Fruit fly (Drosophila melanogaster) whole organism, embryonic: ENCODE measurements around the gene gig.

ENCODE experiments used
- Adf1 ChIP-seq: fragments of 200-800 bp; sonication (Bioruptor generic); IDR thresholded peaks from 2 replicates; pipeline ENCODE4 v1.3.6; 2022; ENCODE audit warnings: missing biosample characterization, missing genetic modification characterization
- Antp ChIP-seq: fragments of 200-800 bp; sonication (Bioruptor generic); optimal IDR thresholded peaks from 3 replicates; lab custom pipeline; 2016; ENCODE audit warnings: missing biosample characterization, missing genetic modification characterization
- Blimp-1 ChIP-seq: fragments of 200-800 bp; sonication (Bioruptor generic); optimal IDR thresholded peaks from 3 replicates; lab custom pipeline; 2018; ENCODE audit warnings: missing biosample characterization, missing genetic modification characterization, mild to moderate bottlenecking, moderate library complexity, missing genetic modification reagents
- CG11560 ChIP-seq: fragments of 200-800 bp; sonication (Bioruptor generic); IDR thresholded peaks from 3 replicates; pipeline ENCODE4 v1.3.6; 2022; ENCODE audit warnings: missing biosample characterization, missing genetic modification characterization
- CG12769 ChIP-seq: fragments of 200-800 bp; sonication (Bioruptor generic); optimal IDR thresholded peaks from 2 replicates; lab custom pipeline; 2019; ENCODE audit warnings: missing biosample characterization, mild to moderate bottlenecking, missing genetic modification characterization, moderate library complexity
- CG14014 ChIP-seq: fragments of 200-800 bp; sonication (Bioruptor generic); IDR thresholded peaks from 2 replicates; pipeline ENCODE4 v1.3.6; 2022; ENCODE audit warnings: missing biosample characterization, missing genetic modification characterization
- CG14860 ChIP-seq: fragments of 200-800 bp; sonication (Bioruptor generic); IDR thresholded peaks from 3 replicates; pipeline ENCODE4 v1.3.6; 2022; ENCODE audit warnings: missing biosample characterization, missing genetic modification characterization; ENCODE audit not compliant: partially characterized antibody
- CG2116 ChIP-seq: fragments of 200-800 bp; sonication (Bioruptor generic); optimal IDR thresholded peaks from 3 replicates; lab custom pipeline; 2018; ENCODE audit warnings: missing biosample characterization, mild to moderate bottlenecking, missing genetic modification characterization
- CG2678 ChIP-seq: fragments of 200-800 bp; sonication (Bioruptor generic); optimal IDR thresholded peaks from 3 replicates; lab custom pipeline; 2019; ENCODE audit warnings: missing biosample characterization, mild to moderate bottlenecking, missing genetic modification characterization, moderate library complexity
- CG30431 ChIP-seq: fragments of 200-800 bp; sonication (Bioruptor generic); optimal IDR thresholded peaks from 2 replicates; lab custom pipeline; 2017; ENCODE audit warnings: missing biosample characterization, missing genetic modification characterization
- CG31224 ChIP-seq: fragments of 200-800 bp; sonication (Bioruptor generic); IDR thresholded peaks from 2 replicates; pipeline ENCODE4 v1.3.6; 2022; ENCODE audit warnings: missing biosample characterization, missing genetic modification characterization
- CG31388 ChIP-seq: fragments of 200-800 bp; sonication (Bioruptor generic); optimal IDR thresholded peaks from 2 replicates; lab custom pipeline; 2016; ENCODE audit warnings: missing biosample characterization, missing genetic modification characterization
- CG3163 ChIP-seq: fragments of 200-800 bp; sonication (Bioruptor generic); optimal IDR thresholded peaks from 3 replicates; lab custom pipeline; 2016; ENCODE audit warnings: missing biosample characterization, missing genetic modification characterization
- CG3847 ChIP-seq: fragments of 200-800 bp; sonication (Bioruptor generic); IDR thresholded peaks from 2 replicates; pipeline ENCODE4 v1.3.6; 2022; ENCODE audit warnings: missing biosample characterization, missing genetic modification characterization
- CG6175 ChIP-seq: fragments of 200-800 bp; sonication (Bioruptor generic); IDR thresholded peaks from 3 replicates; pipeline ENCODE4 v1.3.6; 2022; ENCODE audit warnings: missing biosample characterization, missing genetic modification characterization
- CHES-1-like ChIP-seq: fragments of 200-800 bp; sonication (Bioruptor generic); optimal IDR thresholded peaks from 2 replicates; lab custom pipeline; 2016; ENCODE audit warnings: missing biosample characterization, missing genetic modification characterization
- Chrac-16 ChIP-seq: fragments of 200-800 bp; sonication (Bioruptor generic); optimal IDR thresholded peaks from 3 replicates; lab custom pipeline; 2016; ENCODE audit warnings: missing biosample characterization, missing genetic modification characterization
- CkIIα-i1 ChIP-seq: fragments of 200-800 bp; sonication (Bioruptor generic); IDR thresholded peaks from 2 replicates; pipeline ENCODE4 v1.3.6; 2022; ENCODE audit warnings: missing biosample characterization, missing genetic modification characterization
- D ChIP-seq, 2 experiments: fragments of 200-800 bp in 1 of 2; fragments of >200 bp in 1 of 2; sonication (Bioruptor generic) in 1 of 2; optimal IDR thresholded peaks; 2 replicates in 1 of 2; 3 replicates in 1 of 2; lab custom pipeline; 2017; ENCODE audit warnings: mild to moderate bottlenecking in 1 of 2, missing biosample characterization in 1 of 2, missing genetic modification characterization in 1 of 2, missing genetic modification reagents in 1 of 2
- D19B ChIP-seq: fragments of 200-800 bp; sonication (Bioruptor generic); optimal IDR thresholded peaks from 2 replicates; lab custom pipeline; 2017; ENCODE audit warnings: missing biosample characterization, mild to moderate bottlenecking, missing genetic modification characterization
- Doc2 ChIP-seq: fragments of 200-800 bp; sonication (Bioruptor generic); IDR thresholded peaks from 2 replicates; pipeline ENCODE4 v1.3.6; 2022; ENCODE audit warnings: missing biosample characterization, missing genetic modification characterization
- Dref ChIP-seq: fragments of 200-800 bp; sonication (Bioruptor generic); IDR thresholded peaks from 2 replicates; pipeline ENCODE4 v1.3.6; 2022; ENCODE audit warnings: missing biosample characterization, missing genetic modification characterization
- HmgZ ChIP-seq: fragments of 200-800 bp; sonication (Bioruptor generic); optimal IDR thresholded peaks from 2 replicates; lab custom pipeline; 2018; ENCODE audit warnings: missing biosample characterization, mild to moderate bottlenecking, missing genetic modification characterization
- Nf-YB ChIP-seq: fragments of 200-800 bp; sonication (Bioruptor generic); optimal IDR thresholded peaks from 3 replicates; lab custom pipeline; 2019; ENCODE audit warnings: missing biosample characterization, mild to moderate bottlenecking, missing genetic modification characterization, moderate library complexity
- Nf-YC ChIP-seq: fragments of 200-800 bp; optimal IDR thresholded peaks from 3 replicates; lab custom pipeline; 2019; ENCODE audit warnings: missing biosample characterization, mild to moderate bottlenecking, missing genetic modification characterization, moderate library complexity
- Oaz ChIP-seq: fragments of 200-800 bp; sonication (Bioruptor generic); IDR thresholded peaks from 2 replicates; pipeline ENCODE4 v1.3.6; 2022; ENCODE audit warnings: missing biosample characterization, missing genetic modification characterization
- Rx ChIP-seq: fragments of 200-800 bp; sonication (Bioruptor generic); IDR thresholded peaks from 2 replicates; pipeline ENCODE4 v1.3.6; 2022; ENCODE audit warnings: missing biosample characterization, missing genetic modification characterization
- Side ChIP-seq: fragments of 200-800 bp; sonication (Bioruptor generic); optimal IDR thresholded peaks from 2 replicates; lab custom pipeline; 2016; ENCODE audit warnings: missing biosample characterization, missing genetic modification characterization
- Taf1 ChIP-seq: fragments of 200-800 bp; sonication (Bioruptor generic); IDR thresholded peaks from 2 replicates; pipeline ENCODE4 v1.3.6; 2022; ENCODE audit warnings: missing biosample characterization, missing genetic modification characterization
- Usf ChIP-seq: fragments of 200-800 bp; sonication (Bioruptor generic); optimal IDR thresholded peaks from 2 replicates; lab custom pipeline; 2017; ENCODE audit warnings: missing genotype, missing biosample characterization, missing genetic modification characterization
- abd-A ChIP-seq: fragments of 200-800 bp; sonication (Bioruptor generic); optimal IDR thresholded peaks from 3 replicates; lab custom pipeline; 2019; ENCODE audit warnings: missing biosample characterization, mild to moderate bottlenecking, missing genetic modification characterization, moderate library complexity
- ac ChIP-seq: fragments of 200-800 bp; sonication (Bioruptor generic); optimal IDR thresholded peaks from 3 replicates; lab custom pipeline; 2017; ENCODE audit warnings: missing biosample characterization, mild to moderate bottlenecking, missing genetic modification characterization
- az2 ChIP-seq: fragments of 200-800 bp; sonication (Bioruptor generic); optimal IDR thresholded peaks from 3 replicates; lab custom pipeline; 2016; ENCODE audit warnings: missing biosample characterization, missing genetic modification characterization
- bigmax ChIP-seq: fragments of 200-800 bp; sonication (Bioruptor generic); optimal IDR thresholded peaks from 2 replicates; lab custom pipeline; 2018; ENCODE audit warnings: missing biosample characterization, mild to moderate bottlenecking, missing genetic modification characterization
- caup ChIP-seq: fragments of 200-800 bp; sonication (Bioruptor generic); optimal IDR thresholded peaks from 3 replicates; lab custom pipeline; 2017; ENCODE audit warnings: missing biosample characterization, mild to moderate bottlenecking, missing genetic modification characterization, moderate library complexity; ENCODE audit not compliant: severe bottlenecking
- cg ChIP-seq: fragments of 200-800 bp; sonication (Bioruptor generic); optimal IDR thresholded peaks from 3 replicates; lab custom pipeline; 2019; ENCODE audit warnings: missing biosample characterization, mild to moderate bottlenecking, missing genetic modification characterization, moderate library complexity
- corto ChIP-seq: fragments of 200-800 bp; sonication (Bioruptor generic); optimal IDR thresholded peaks from 2 replicates; lab custom pipeline; 2016; ENCODE audit warnings: missing biosample characterization, mild to moderate bottlenecking, missing genetic modification characterization, moderate library complexity
- fd3F ChIP-seq: fragments of 200-800 bp; sonication (Bioruptor generic); optimal IDR thresholded peaks from 2 replicates; lab custom pipeline; 2018; ENCODE audit warnings: missing biosample characterization, mild to moderate bottlenecking, missing genetic modification characterization, moderate library complexity
- fd64A ChIP-seq: fragments of 200-800 bp; sonication (Bioruptor generic); optimal IDR thresholded peaks from 3 replicates; lab custom pipeline; 2018; ENCODE audit warnings: missing biosample characterization, mild to moderate bottlenecking, missing genetic modification characterization
- fru ChIP-seq: fragments of >200 bp; optimal IDR thresholded peaks from 2 replicates; lab custom pipeline; 2017
- gem ChIP-seq: fragments of 200-800 bp; sonication (Bioruptor generic); optimal IDR thresholded peaks from 2 replicates; lab custom pipeline; 2019; ENCODE audit warnings: missing biosample characterization, mild to moderate bottlenecking, missing genetic modification characterization, moderate library complexity
- her ChIP-seq: fragments of 200-800 bp; sonication (Bioruptor generic); optimal IDR thresholded peaks from 2 replicates; lab custom pipeline; 2016; ENCODE audit warnings: missing biosample characterization, missing genetic modification characterization
- hth ChIP-seq: fragments of >200 bp; optimal IDR thresholded peaks from 2 replicates; lab custom pipeline; 2017; ENCODE audit warnings: inconsistent platforms
- oc ChIP-seq: fragments of 200-800 bp; sonication (Bioruptor generic); optimal IDR thresholded peaks from 2 replicates; lab custom pipeline; 2018; ENCODE audit warnings: missing biosample characterization, mild to moderate bottlenecking, missing genetic modification characterization, moderate library complexity
- odd ChIP-seq: fragments of 200-800 bp; sonication (Bioruptor generic); optimal IDR thresholded peaks from 2 replicates; lab custom pipeline; 2017; ENCODE audit warnings: missing biosample characterization, mild to moderate bottlenecking, missing genetic modification characterization
- pfk ChIP-seq: fragments of 200-800 bp; sonication (Bioruptor generic); optimal IDR thresholded peaks from 2 replicates; lab custom pipeline; 2018; ENCODE audit warnings: missing biosample characterization, mild to moderate bottlenecking, missing genetic modification characterization, moderate library complexity
- pros ChIP-seq: fragments of 200-800 bp; sonication (Bioruptor generic); optimal IDR thresholded peaks from 3 replicates; lab custom pipeline; 2019; ENCODE audit warnings: missing biosample characterization, mild to moderate bottlenecking, missing genetic modification characterization, moderate library complexity
- seq ChIP-seq: fragments of 200-800 bp; sonication (Bioruptor generic); IDR thresholded peaks from 2 replicates; pipeline ENCODE4 v1.3.6; 2022; ENCODE audit warnings: missing biosample characterization, missing genetic modification characterization
- sim ChIP-seq: fragments of 200-800 bp; sonication (Bioruptor generic); IDR thresholded peaks from 2 replicates; pipeline ENCODE4 v1.3.6; 2022; ENCODE audit warnings: missing biosample characterization, missing genetic modification characterization
- sima ChIP-seq: fragments of 200-800 bp; sonication (Bioruptor generic); optimal IDR thresholded peaks from 2 replicates; lab custom pipeline; 2016; ENCODE audit warnings: missing biosample characterization, missing genetic modification characterization
- sug ChIP-seq: fragments of 200-800 bp; optimal IDR thresholded peaks from 2 replicates; lab custom pipeline; 2019; ENCODE audit warnings: missing biosample characterization, mild to moderate bottlenecking, missing genetic modification characterization, moderate library complexity

gig gene

DNA sequence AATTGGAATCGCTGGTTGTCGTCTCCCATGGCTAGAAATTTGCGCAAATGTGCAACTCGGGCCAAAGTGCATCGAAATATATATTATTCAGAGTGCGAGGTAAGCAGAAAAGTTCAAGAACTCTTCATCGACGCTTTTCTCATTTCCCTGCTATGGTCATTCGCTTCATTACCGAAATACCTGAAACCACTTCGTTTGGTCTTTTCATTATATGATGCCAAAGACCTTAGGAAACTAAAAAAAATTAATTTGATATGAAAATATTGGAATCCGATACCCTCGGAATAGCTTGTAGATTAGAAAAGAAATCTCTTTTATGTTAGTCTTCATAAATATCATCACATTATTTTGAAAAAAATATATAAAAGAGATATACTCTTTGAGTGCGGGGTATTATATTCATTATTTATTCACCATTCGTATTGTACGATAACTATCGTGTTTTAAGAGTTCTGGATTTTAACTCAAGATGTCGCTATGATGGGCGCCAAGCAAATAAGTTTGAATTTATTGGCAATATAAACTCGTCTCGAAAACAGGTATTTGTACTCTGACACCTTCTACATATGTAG, 16.1 kb upstream of the gig start, which contains the start of gene CG14187 (continued):
- TF ChIP-seq CG2678 (tag; lab: Kevin White, UChicago) (no peak), Nf-YC (tag; lab: Kevin White, UChicago) (no peak), D (optimal IDR thresholded peaks at IDR 0.05; lab: Kevin White, UChicago) (no peak), D (GFP tag; optimal IDR thresholded peaks at IDR 0.05; lab: Kevin White, UChicago) (no peak), Chrac-16 (GFP tag; lab: Kevin White, UChicago) (no peak), bigmax (no peak), her (GFP tag; lab: Kevin White, UChicago) (no peak), Rx (GFP tag; lab: Robert Waterston, UW) (no peak), odd (no peak), sim (GFP tag; lab: Robert Waterston, UW) (no peak), fru (no peak), hth (no peak), CG30431 (no peak), CkIIα-i1 (no peak), Nf-YB (GFP tag; lab: Kevin White, UChicago) (no peak), fd64A (GFP tag; lab: Kevin White, UChicago) (no peak), pfk (GFP tag; lab: Kevin White, UChicago) (no peak), sima (no peak), HmgZ (no peak), oc (tag; lab: Kevin White, UChicago) (no peak), sug (no peak), ac (no peak), Usf (GFP tag; lab: Kevin White, UChicago) (no peak), CG3163 (GFP tag; lab: Kevin White, UChicago) (no peak), D19B (peak; percentile 22), CG12769 (no peak), CG31388 (GFP tag; lab: Kevin White, UChicago) (no peak), pros (no peak), seq (GFP tag; lab: Robert Waterston, UW) (no peak), CG6175 (no peak), Taf1 (GFP tag; lab: Robert Waterston, UW) (no peak), CHES-1-like (GFP tag; lab: Kevin White, UChicago) (no peak), fd3F (GFP tag; lab: Kevin White, UChicago) (no peak), CG31224 (no peak), CG14860 (0 out of 3 replicates have a peak, but pooled peaks have one; percentile 26), gem (tag; lab: Kevin White, UChicago) (peak; percentile 40), CG2116 (no peak), corto (GFP tag; lab: Kevin White, UChicago) (no peak), Side (GFP tag; lab: Kevin White, UChicago) (no peak), Oaz (GFP tag; lab: Robert Waterston, UW) (no peak), Doc2 (GFP tag; lab: Robert Waterston, UW) (no peak), CG3847 (GFP tag; lab: Robert Waterston, UW) (peak; percentile 37; the same call in 1 of the 2 replicates), Antp (no peak), Dref (GFP tag; lab: Robert Waterston, UW) (no peak), az2 (no peak), Adf1 (no peak), caup (GFP tag; lab: Kevin White, UChicago) (no peak), Blimp-1 (peak; percentile 28), CG14014 (GFP tag; lab: Robert Waterston, UW) (no peak), cg (GFP tag; lab: Kevin White, UChicago) (no peak), abd-A (tag; lab: Kevin White, UChicago) (no peak), CG11560 (tag; lab: Robert Waterston, UW) (no peak)
